Worm (Caenorhabditis elegans): ENCODE measurements around the gene Y46D2A.1.
"Not testable (repeated sequence)": the region's sequence is repeated elsewhere in the genome, so short reads cannot be mapped to it uniquely, and the experiment has no call there.

Gene Y46D2A.1

ce11 chrII:3322257-3322656, at the start of gene Y46D2A.1:
Y46D2A.1 (plus strand) TSS chrII:3322557.
- TF ChIP-seq ref-1 (GFP tag; conservative IDR thresholded peaks at IDR 0.05) (no peak), ztf-23 (GFP tag; IDR thresholded peaks at IDR 0.05) (no peak), cog-1 (tag; optimal IDR thresholded peaks at IDR 0.05) (no peak), tab-1 (GFP tag; IDR thresholded peaks at IDR 0.05) (no peak), flt-1 (GFP tag; IDR thresholded peaks at IDR 0.05) (no peak), T22C8.4 (GFP tag; IDR thresholded peaks at IDR 0.05) (no peak), med-1 (GFP tag; optimal IDR thresholded peaks at IDR 0.05; ENCODE audit: insufficient read depth) (no peak), klf-2 (GFP tag; conservative IDR thresholded peaks at IDR 0.05) (no peak), ztf-29 (GFP tag; IDR thresholded peaks at IDR 0.05) (no peak)

- TF ChIP-seq med-1 (GFP tag; optimal IDR thresholded peaks at IDR 0.05; ENCODE audit: insufficient read depth) (no peak), ztf-29 (GFP tag; IDR thresholded peaks at IDR 0.05) (no peak), ztf-23 (GFP tag; IDR thresholded peaks at IDR 0.05) (no peak), T22C8.4 (GFP tag; IDR thresholded peaks at IDR 0.05) (no peak), klf-2 (GFP tag; conservative IDR thresholded peaks at IDR 0.05) (no peak), ref-1 (GFP tag; conservative IDR thresholded peaks at IDR 0.05) (no peak), flt-1 (GFP tag; IDR thresholded peaks at IDR 0.05) (no peak), cog-1 (tag; optimal IDR thresholded peaks at IDR 0.05) (no peak)
Observed at ce11 chrII:3274923-3275322, 47.4 kb upstream of the Y46D2A.1 start, which contains the start of gene F02E11.3. F02E11.3 (minus strand) TSS chrII:3275023.

- no peak for TF ChIP-seq ztf-29 (GFP tag; IDR thresholded peaks at IDR 0.05)
- no peak for TF ChIP-seq med-1 (GFP tag; optimal IDR thresholded peaks at IDR 0.05; ENCODE audit: insufficient read depth)
- TF ChIP-seq klf-2 (GFP tag; conservative IDR thresholded peaks at IDR 0.05) = no peak
- TF ChIP-seq flt-1 (GFP tag; IDR thresholded peaks at IDR 0.05) = no peak
Observed at ce11 chrII:3277686-3278085, 44.7 kb upstream of the Y46D2A.1 start, which contains the start of gene F02E11.4. F02E11.4 (minus strand) TSS chrII:3277786.

ce11 chrII:3278634-3279033, 43.7 kb upstream of the Y46D2A.1 start, which contains the start of gene wht-4:
wht-4 (plus strand) TSS chrII:3278934.
- TF ChIP-seq tab-1 (GFP tag; IDR thresholded peaks at IDR 0.05) = no peak
- no peak for TF ChIP-seq T22C8.4 (GFP tag; IDR thresholded peaks at IDR 0.05)
- TF ChIP-seq med-1 (GFP tag; optimal IDR thresholded peaks at IDR 0.05; ENCODE audit: insufficient read depth) = no peak
- no peak for TF ChIP-seq klf-2 (GFP tag; conservative IDR thresholded peaks at IDR 0.05)
- no peak for TF ChIP-seq ztf-23 (GFP tag; IDR thresholded peaks at IDR 0.05)
- no peak for TF ChIP-seq flt-1 (GFP tag; IDR thresholded peaks at IDR 0.05)
- TF ChIP-seq cog-1 (tag; optimal IDR thresholded peaks at IDR 0.05) = no peak
- TF ChIP-seq ztf-29 (GFP tag; IDR thresholded peaks at IDR 0.05) = no peak
- no peak for TF ChIP-seq ref-1 (GFP tag; conservative IDR thresholded peaks at IDR 0.05)

- no peak for TF ChIP-seq ztf-29 (GFP tag; IDR thresholded peaks at IDR 0.05)
- TF ChIP-seq ref-1 (GFP tag; conservative IDR thresholded peaks at IDR 0.05) = no peak
- TF ChIP-seq med-1 (GFP tag; optimal IDR thresholded peaks at IDR 0.05; ENCODE audit: insufficient read depth) = no peak
- TF ChIP-seq T22C8.4 (GFP tag; IDR thresholded peaks at IDR 0.05) = no peak
- TF ChIP-seq ztf-23 (GFP tag; IDR thresholded peaks at IDR 0.05) = no peak
- no peak for TF ChIP-seq flt-1 (GFP tag; IDR thresholded peaks at IDR 0.05)
- no peak for TF ChIP-seq cog-1 (tag; optimal IDR thresholded peaks at IDR 0.05)
- TF ChIP-seq tab-1 (GFP tag; IDR thresholded peaks at IDR 0.05) = no peak
Observed at ce11 chrII:3282353-3282752, 40.0 kb upstream of the Y46D2A.1 start, which contains the start of gene nep-13. nep-13 (plus strand) TSS chrII:3282653.

- no peak for TF ChIP-seq flt-1 (GFP tag; IDR thresholded peaks at IDR 0.05)
- TF ChIP-seq ztf-23 (GFP tag; IDR thresholded peaks at IDR 0.05) = no peak
- TF ChIP-seq T22C8.4 (GFP tag; IDR thresholded peaks at IDR 0.05) = no peak
- TF ChIP-seq klf-2 (GFP tag; conservative IDR thresholded peaks at IDR 0.05) = no peak
- TF ChIP-seq med-1 (GFP tag; optimal IDR thresholded peaks at IDR 0.05; ENCODE audit: insufficient read depth) = no peak
- TF ChIP-seq tab-1 (GFP tag; IDR thresholded peaks at IDR 0.05) = no peak
- TF ChIP-seq cog-1 (tag; optimal IDR thresholded peaks at IDR 0.05) = no peak
- no peak for TF ChIP-seq ref-1 (GFP tag; conservative IDR thresholded peaks at IDR 0.05)
- no peak for TF ChIP-seq ztf-29 (GFP tag; IDR thresholded peaks at IDR 0.05)
Observed at ce11 chrII:3284558-3284957, 37.8 kb upstream of the Y46D2A.1 start, which contains the start of gene scl-15. scl-15 (minus strand) TSS chrII:3284658.

ce11 chrII:3287073-3287472, 35.3 kb upstream of the Y46D2A.1 start, which contains the start of gene sri-63:
sri-63 (plus strand) TSS chrII:3287373.
- TF ChIP-seq cog-1 (tag; optimal IDR thresholded peaks at IDR 0.05) = no peak
- TF ChIP-seq klf-2 (GFP tag; conservative IDR thresholded peaks at IDR 0.05) = no peak
- no peak for TF ChIP-seq tab-1 (GFP tag; IDR thresholded peaks at IDR 0.05)
- TF ChIP-seq ztf-23 (GFP tag; IDR thresholded peaks at IDR 0.05) = no peak
- TF ChIP-seq T22C8.4 (GFP tag; IDR thresholded peaks at IDR 0.05) = no peak
- TF ChIP-seq ref-1 (GFP tag; conservative IDR thresholded peaks at IDR 0.05) = no peak
- TF ChIP-seq flt-1 (GFP tag; IDR thresholded peaks at IDR 0.05) = no peak
- no peak for TF ChIP-seq ztf-29 (GFP tag; IDR thresholded peaks at IDR 0.05)
- no peak for TF ChIP-seq med-1 (GFP tag; optimal IDR thresholded peaks at IDR 0.05; ENCODE audit: insufficient read depth)

ce11 chrII:3290544-3290943, 31.8 kb upstream of the Y46D2A.1 start, which contains the start of gene F39E9.14:
F39E9.14 (minus strand) TSS chrII:3290644.
- not testable (repeated sequence) for TF ChIP-seq ztf-29 (GFP tag; IDR thresholded peaks at IDR 0.05); ref-1 (GFP tag; conservative IDR thresholded peaks at IDR 0.05); tab-1 (GFP tag; IDR thresholded peaks at IDR 0.05)

- TF ChIP-seq ztf-29 (GFP tag; IDR thresholded peaks at IDR 0.05) (no peak), ref-1 (GFP tag; conservative IDR thresholded peaks at IDR 0.05) (no peak)
Observed at ce11 chrII:3295193-3295592, 27.2 kb upstream of the Y46D2A.1 start, which contains the start of gene btb-17. btb-17 (plus strand) TSS chrII:3295405.

ce11 chrII:3296644-3297043, 25.7 kb upstream of the Y46D2A.1 start, which contains the start of gene btb-16:
btb-16 (plus strand) TSS chrII:3296883.
- TF ChIP-seq flt-1 (GFP tag; IDR thresholded peaks at IDR 0.05) = no peak
- TF ChIP-seq ztf-23 (GFP tag; IDR thresholded peaks at IDR 0.05) = no peak
- no peak for TF ChIP-seq cog-1 (tag; optimal IDR thresholded peaks at IDR 0.05)
- TF ChIP-seq med-1 (GFP tag; optimal IDR thresholded peaks at IDR 0.05; ENCODE audit: insufficient read depth) = no peak

Measured in whole organism, midembryonic.